Worm (Caenorhabditis elegans) whole organism, L4 larva: Measurements from ENCODE around the gene ugt-16.
A peak's percentile ranks its signal among the peaks of the same experiment; 100 is the strongest.

Experiments
- F26F4.8 ChIP-seq: fragments of 200-800 bp; sonication (Bioruptor generic); conservative IDR thresholded peaks from 2 replicates; pipeline ENCODE4 v1.3.6; 2022; ENCODE audit warnings: missing genetic modification characterization, missing compliant biosample characterization
- F37D6.2 ChIP-seq: sonication (generic microtip); optimal IDR thresholded peaks from 2 replicates; lab custom pipeline; 2016; ENCODE audit warnings: mild to moderate bottlenecking, missing genetic modification characterization, missing compliant biosample characterization
- R02D3.7 ChIP-seq: fragments of 150-350 bp; sonication (generic microtip); optimal IDR thresholded peaks from 3 replicates; lab custom pipeline; 2014; ENCODE audit warnings: missing biosample characterization, missing genetic modification characterization
- T20F7.1 ChIP-seq: fragments of 200-800 bp; sonication (Bioruptor generic); optimal IDR thresholded peaks from 2 replicates; lab custom pipeline; 2018; ENCODE audit warnings: mild to moderate bottlenecking, missing genetic modification characterization, missing compliant biosample characterization
- Y105C5A.15 ChIP-seq: fragments of 200-800 bp; sonication (Bioruptor generic); IDR thresholded peaks from 2 replicates; pipeline ENCODE4 v1.3.6; 2022; ENCODE audit warnings: missing genetic modification characterization, missing compliant biosample characterization
- Y75B8A.6 ChIP-seq: fragments of 200-800 bp; sonication (Bioruptor generic); IDR thresholded peaks from 2 replicates; pipeline ENCODE4 v1.3.6; 2022; ENCODE audit warnings: missing genetic modification reagents, missing genetic modification characterization, missing compliant biosample characterization
- aly-2 ChIP-seq: sonication (generic microtip); optimal IDR thresholded peaks from 2 replicates; lab custom pipeline; 2018; ENCODE audit warnings: missing biosample characterization, missing genetic modification characterization
- ama-1 ChIP-seq: fragments of 150-350 bp; optimal IDR thresholded peaks from 2 replicates; lab custom pipeline; 2014; ENCODE audit warnings: inconsistent platforms, mixed read lengths
- arid-1 ChIP-seq: fragments of 200-800 bp; sonication (Bioruptor generic); conservative IDR thresholded peaks from 2 replicates; pipeline ENCODE4 v1.3.6; 2022; ENCODE audit warnings: missing genetic modification reagents, missing genetic modification characterization, missing compliant biosample characterization
- attf-4 ChIP-seq: sonication (generic microtip); optimal IDR thresholded peaks from 3 replicates; lab custom pipeline; 2017; ENCODE audit warnings: missing biosample characterization, missing genetic modification characterization
- ceh-20 ChIP-seq: fragments of 200-800 bp; sonication (Bioruptor generic); IDR thresholded peaks from 2 replicates; pipeline ENCODE4 v1.3.6; 2022; ENCODE audit warnings: missing genetic modification reagents, missing genetic modification characterization, missing compliant biosample characterization
- ceh-32 ChIP-seq: sonication (generic microtip); optimal IDR thresholded peaks from 2 replicates; lab custom pipeline; 2016; ENCODE audit warnings: mild to moderate bottlenecking, missing genetic modification characterization, missing compliant biosample characterization; ENCODE audit not compliant: poor library complexity
- ceh-44 ChIP-seq: fragments of 200-800 bp; sonication (Bioruptor generic); IDR thresholded peaks from 2 replicates; pipeline ENCODE4 v1.3.6; 2022; ENCODE audit warnings: missing genetic modification reagents, missing genetic modification characterization, missing compliant biosample characterization
- ces-1 ChIP-seq: fragments of 150-350 bp; sonication (generic microtip); optimal IDR thresholded peaks from 4 replicates; lab custom pipeline; 2014; ENCODE audit warnings: missing biosample characterization, missing genetic modification reagents, missing genetic modification characterization
- cey-2 ChIP-seq: sonication (generic microtip); optimal IDR thresholded peaks from 3 replicates; lab custom pipeline; 2017; ENCODE audit warnings: missing genetic modification characterization, mild to moderate bottlenecking, missing compliant biosample characterization, antibody characterized with exemption, borderline replicate concordance; ENCODE audit not compliant: insufficient read depth
- ctbp-1 ChIP-seq: fragments of 200-800 bp; sonication (Bioruptor generic); IDR thresholded peaks from 2 replicates; pipeline ENCODE4 v1.3.6; 2022; ENCODE audit warnings: missing genetic modification reagents, missing genetic modification characterization, missing compliant biosample characterization
- daf-12 ChIP-seq: fragments of 150-350 bp; optimal IDR thresholded peaks from 2 replicates; lab custom pipeline; 2014; ENCODE audit warnings: missing biosample characterization, missing genetic modification reagents, missing genetic modification characterization
- daf-16 ChIP-seq, 3 experiments: sonication (generic microtip); optimal IDR thresholded peaks; 2 replicates each; lab custom pipeline; 2016 to 2017; ENCODE audit warnings: missing genetic modification characterization in 3 of 3, missing genetic modification reagents in 3 of 3, mild to moderate bottlenecking in 2 of 3, missing compliant biosample characterization in 2 of 3, missing biosample characterization in 1 of 3, moderate library complexity in 1 of 3
- dmd-8 ChIP-seq: fragments of 200-800 bp; sonication (Bioruptor generic); IDR thresholded peaks from 2 replicates; pipeline ENCODE4 v1.3.6; 2022; ENCODE audit warnings: missing genetic modification characterization, missing compliant biosample characterization
- fkh-10 ChIP-seq: fragments of 150-350 bp; optimal IDR thresholded peaks from 2 replicates; lab custom pipeline; 2014; ENCODE audit warnings: missing biosample characterization, missing genetic modification reagents, missing genetic modification characterization
- fos-1 ChIP-seq: fragments of 150-350 bp; optimal IDR thresholded peaks from 2 replicates; lab custom pipeline; 2014; ENCODE audit warnings: missing biosample characterization, missing genetic modification characterization
- hlh-11 ChIP-seq: fragments of 200-800 bp; sonication (Bioruptor generic); optimal IDR thresholded peaks from 2 replicates; lab custom pipeline; 2018; ENCODE audit warnings: mild to moderate bottlenecking, missing genetic modification characterization, missing compliant biosample characterization
- hmg-1.1 ChIP-seq: fragments of 200-800 bp; sonication (Bioruptor generic); IDR thresholded peaks from 2 replicates; pipeline ENCODE4 v1.3.6; 2022; ENCODE audit warnings: missing genetic modification reagents, missing genetic modification characterization, missing compliant biosample characterization
- jun-1 ChIP-seq: fragments of 150-350 bp; optimal IDR thresholded peaks from 2 replicates; lab custom pipeline; 2014; ENCODE audit warnings: missing biosample characterization, missing genetic modification reagents, missing genetic modification characterization
- lin-1 ChIP-seq: fragments of 200-800 bp; sonication (Bioruptor generic); IDR thresholded peaks from 2 replicates; pipeline ENCODE4 v1.3.6; 2022; ENCODE audit warnings: missing genetic modification reagents, missing genetic modification characterization, missing compliant biosample characterization
- lin-13 ChIP-seq: fragments of 150-350 bp; optimal IDR thresholded peaks from 2 replicates; lab custom pipeline; 2014; ENCODE audit warnings: missing biosample characterization, missing genetic modification reagents, missing genetic modification characterization
- lin-38 ChIP-seq: fragments of 200-800 bp; sonication (Bioruptor generic); IDR thresholded peaks from 2 replicates; pipeline ENCODE4 v1.3.6; 2022; ENCODE audit warnings: missing genetic modification reagents, missing genetic modification characterization, missing compliant biosample characterization
- lir-3 ChIP-seq: sonication (generic microtip); optimal IDR thresholded peaks from 2 replicates; lab custom pipeline; 2016; ENCODE audit warnings: mild to moderate bottlenecking, missing genetic modification characterization, missing compliant biosample characterization
- lsy-2 ChIP-seq, 2 experiments: fragments of 150-350 bp in 1 of 2; sonication (generic microtip) in 1 of 2; optimal IDR thresholded peaks; 2 replicates each; lab custom pipeline; 2014 to 2017; ENCODE audit warnings: missing biosample characterization in 2 of 2, missing genetic modification characterization in 2 of 2
- madf-5 ChIP-seq, 2 experiments: fragments of 200-800 bp; sonication (Bioruptor generic); IDR thresholded peaks; 2 replicates each; pipeline ENCODE4 v1.3.6; 2022; ENCODE audit warnings: missing compliant biosample characterization in 2 of 2, missing genetic modification characterization in 2 of 2
- madf-9 ChIP-seq: fragments of 200-800 bp; sonication (Bioruptor generic); conservative IDR thresholded peaks from 2 replicates; pipeline ENCODE4 v1.3.6; 2022; ENCODE audit warnings: missing genetic modification reagents, missing genetic modification characterization, missing compliant biosample characterization
- mdt-29 ChIP-seq: fragments of 200-800 bp; sonication (Bioruptor generic); IDR thresholded peaks from 2 replicates; pipeline ENCODE4 v1.3.6; 2022; ENCODE audit warnings: missing genetic modification reagents, missing genetic modification characterization, missing compliant biosample characterization
- mep-1 ChIP-seq: fragments of 150-350 bp; sonication (generic microtip); optimal IDR thresholded peaks from 3 replicates; lab custom pipeline; 2014; ENCODE audit warnings: missing biosample characterization, missing genetic modification characterization
- mxl-2 ChIP-seq: fragments of 200-800 bp; sonication (Bioruptor generic); conservative IDR thresholded peaks from 2 replicates; pipeline ENCODE4 v1.3.6; 2022; ENCODE audit warnings: missing genetic modification reagents, missing genetic modification characterization, missing compliant biosample characterization
- nhr-10 ChIP-seq: fragments of 150-350 bp; optimal IDR thresholded peaks from 2 replicates; lab custom pipeline; 2014; ENCODE audit warnings: missing biosample characterization, missing genetic modification characterization
- nhr-111 ChIP-seq: fragments of 200-800 bp; sonication (Bioruptor generic); optimal IDR thresholded peaks from 2 replicates; lab custom pipeline; 2018; ENCODE audit warnings: mild to moderate bottlenecking, missing genetic modification characterization, missing compliant biosample characterization
- nhr-25 ChIP-seq: sonication (generic microtip); optimal IDR thresholded peaks from 2 replicates; lab custom pipeline; 2017; ENCODE audit warnings: missing genetic modification characterization, mild to moderate bottlenecking, missing compliant biosample characterization, antibody characterized with exemption, moderate library complexity, borderline replicate concordance; ENCODE audit not compliant: insufficient read depth
- nhr-28 ChIP-seq: fragments of 150-350 bp; optimal IDR thresholded peaks from 2 replicates; lab custom pipeline; 2014; ENCODE audit warnings: missing biosample characterization, missing genetic modification characterization
- nhr-48 ChIP-seq: sonication (generic microtip); optimal IDR thresholded peaks from 2 replicates; lab custom pipeline; 2016; ENCODE audit warnings: mild to moderate bottlenecking, missing genetic modification characterization, missing compliant biosample characterization
- nhr-6 ChIP-seq: fragments of 150-350 bp; optimal IDR thresholded peaks from 2 replicates; lab custom pipeline; 2014; ENCODE audit warnings: missing biosample characterization, missing genetic modification characterization
- nhr-77 ChIP-seq: fragments of 150-350 bp; optimal IDR thresholded peaks from 2 replicates; lab custom pipeline; 2014; ENCODE audit warnings: missing biosample characterization, missing genetic modification characterization
- php-3 ChIP-seq: fragments of 200-800 bp; sonication (Bioruptor generic); IDR thresholded peaks from 2 replicates; pipeline ENCODE4 v1.3.6; 2022; ENCODE audit warnings: missing genetic modification reagents, missing genetic modification characterization, missing compliant biosample characterization
- pqm-1 ChIP-seq: sonication (generic microtip); optimal IDR thresholded peaks from 2 replicates; lab custom pipeline; 2017; ENCODE audit warnings: missing biosample characterization, missing genetic modification characterization
- sdz-12 ChIP-seq: fragments of 200-800 bp; sonication (Bioruptor generic); optimal IDR thresholded peaks from 2 replicates; lab custom pipeline; 2018; ENCODE audit warnings: mild to moderate bottlenecking, missing genetic modification characterization, missing compliant biosample characterization
- set-16 ChIP-seq: fragments of 200-800 bp; sonication (Bioruptor generic); IDR thresholded peaks from 2 replicates; pipeline ENCODE4 v1.3.6; 2022; ENCODE audit warnings: missing genetic modification reagents, missing genetic modification characterization, missing compliant biosample characterization
- skn-1 ChIP-seq: fragments of 150-350 bp; optimal IDR thresholded peaks from 2 replicates; lab custom pipeline; 2014; ENCODE audit warnings: missing biosample characterization, missing genetic modification characterization
- tag-97 ChIP-seq: fragments of 200-800 bp; sonication (Bioruptor generic); IDR thresholded peaks from 2 replicates; pipeline ENCODE4 v1.3.6; 2022; ENCODE audit warnings: missing genetic modification characterization, missing compliant biosample characterization
- tra-1 ChIP-seq: fragments of 200-800 bp; sonication (Bioruptor generic); IDR thresholded peaks from 2 replicates; pipeline ENCODE4 v1.3.6; 2022; ENCODE audit warnings: missing genetic modification reagents, missing genetic modification characterization, missing compliant biosample characterization
- unc-130 ChIP-seq: sonication (generic microtip); optimal IDR thresholded peaks from 2 replicates; lab custom pipeline; 2016; ENCODE audit warnings: missing genetic modification reagents, missing genetic modification characterization, missing compliant biosample characterization
- zip-2 ChIP-seq: fragments of 150-350 bp; optimal IDR thresholded peaks from 2 replicates; lab custom pipeline; 2014; ENCODE audit warnings: missing biosample characterization, missing genetic modification characterization
- ztf-11 ChIP-seq: fragments of 150-350 bp; optimal IDR thresholded peaks from 2 replicates; lab custom pipeline; 2014; ENCODE audit warnings: missing biosample characterization, missing genetic modification characterization

Gene ugt-16

ce11 chrV:12814481-12814882, 10.3 kb upstream of the ugt-16 start (continued):
- TF ChIP-seq ctbp-1 (GFP tag; lab: Robert Waterston, UW) = peak; percentile 82
- no peak for TF ChIP-seq nhr-10 (tag; lab: Kevin White, UChicago)
- TF ChIP-seq hlh-11 (tag; lab: Kevin White, UChicago) = peak; percentile 90
- TF ChIP-seq ceh-32 (tag; lab: Kevin White, UChicago) = no peak
- TF ChIP-seq ceh-44 (GFP tag; lab: Robert Waterston, UW) = no peak
- TF ChIP-seq daf-16 (GFP tag; optimal IDR thresholded peaks at IDR 0.05; lab: Kevin White, UChicago) = peak in 1 of 2 experiments; percentile 50
- TF ChIP-seq daf-16 (tag; optimal IDR thresholded peaks at IDR 0.05; lab: Kevin White, UChicago) = peak; percentile 30
- TF ChIP-seq lir-3 (tag; lab: Kevin White, UChicago) = no peak
- TF ChIP-seq R02D3.7 (tag; lab: Kevin White, UChicago) = no peak
- TF ChIP-seq ztf-11 (tag; lab: Kevin White, UChicago) = no peak
- no peak for TF ChIP-seq attf-4 (tag; lab: Kevin White, UChicago)
- TF ChIP-seq jun-1 = no peak
- TF ChIP-seq nhr-28 (tag; lab: Kevin White, UChicago) = peak; percentile 12
- no peak for TF ChIP-seq php-3
- TF ChIP-seq mdt-29 (GFP tag; lab: Robert Waterston, UW) = no peak
- TF ChIP-seq fos-1 (tag; lab: Kevin White, UChicago) = no peak
- peak; percentile 88 for TF ChIP-seq set-16 (GFP tag; lab: Robert Waterston, UW)
- no peak for TF ChIP-seq T20F7.1 (GFP tag; lab: Kevin White, UChicago)
- TF ChIP-seq ceh-20 (GFP tag; lab: Robert Waterston, UW) = peak; percentile 72
- TF ChIP-seq sdz-12 (GFP tag; lab: Kevin White, UChicago) = no peak
- TF ChIP-seq F37D6.2 = peak; percentile 70
- TF ChIP-seq nhr-25 (tag; lab: Kevin White, UChicago) = no peak
- TF ChIP-seq lin-1 (GFP tag; lab: Robert Waterston, UW) = no peak
- no peak for TF ChIP-seq tra-1 (GFP tag; lab: Robert Waterston, UW)
- TF ChIP-seq daf-12 = no peak
- no peak for TF ChIP-seq Y75B8A.6 (GFP tag; lab: Robert Waterston, UW)
- TF ChIP-seq madf-5 (GFP tag; IDR thresholded peaks at IDR 0.05; lab: Robert Waterston, UW) = no peak
- peak; percentile 68 for TF ChIP-seq mep-1 (tag; lab: Kevin White, UChicago)
- no peak for TF ChIP-seq madf-9 (GFP tag; lab: Robert Waterston, UW)
- no peak for TF ChIP-seq F26F4.8 (GFP tag; lab: Robert Waterston, UW)
- peak; percentile 71 for TF ChIP-seq nhr-6 (tag; lab: Kevin White, UChicago)
- TF ChIP-seq lsy-2 (tag; optimal IDR thresholded peaks at IDR 0.05; lab: Kevin White, UChicago) = peak; percentile 53 to 64
- TF ChIP-seq nhr-48 (tag; lab: Kevin White, UChicago) = no peak
- no peak for TF ChIP-seq cey-2 (tag; lab: Kevin White, UChicago)
- no peak for TF ChIP-seq nhr-111 (GFP tag; lab: Kevin White, UChicago)
- peak; percentile 70; the same call in 1 of the 2 replicates for TF ChIP-seq hmg-1.1
- no peak for TF ChIP-seq ces-1 (GFP tag; lab: Kevin White, UChicago)
- no peak for TF ChIP-seq Y105C5A.15 (GFP tag; lab: Robert Waterston, UW)
- no peak for TF ChIP-seq pqm-1 (tag; lab: Kevin White, UChicago)
- TF ChIP-seq ama-1 = peak; percentile 10
- no peak for TF ChIP-seq arid-1 (GFP tag; lab: Robert Waterston, UW)
- TF ChIP-seq aly-2 = no peak
- TF ChIP-seq unc-130 = no peak
- TF ChIP-seq lin-13 (GFP tag; lab: Kevin White, UChicago) = no peak
- no peak for TF ChIP-seq mxl-2 (GFP tag; lab: Robert Waterston, UW)
- TF ChIP-seq zip-2 = no peak
- TF ChIP-seq tag-97 (GFP tag; lab: Robert Waterston, UW) = no peak
- TF ChIP-seq lin-38 (GFP tag; lab: Robert Waterston, UW) = 0 out of 2 replicates have a peak, but pooled peaks have one; percentile 19
- TF ChIP-seq nhr-77 (tag; lab: Kevin White, UChicago) = no peak
- peak; percentile 65 for TF ChIP-seq fkh-10 (GFP tag; lab: Kevin White, UChicago)
- no peak for TF ChIP-seq dmd-8 (GFP tag; lab: Robert Waterston, UW)
- TF ChIP-seq skn-1 (tag; lab: Kevin White, UChicago) = no peak
